Fruit fly (Drosophila melanogaster) whole organism: Measurements from ENCODE around the gene pigeon.

Source experiments
- CG8478 ChIP-seq: fragments of >200 bp; optimal IDR thresholded peaks from 2 replicates; lab custom pipeline; 2018; ENCODE audit warnings: inconsistent platforms
- Dll ChIP-seq: fragments of >200 bp; optimal IDR thresholded peaks from 2 replicates; lab custom pipeline; 2017
- EcR ChIP-seq, 2 experiments: fragments of >200 bp; optimal IDR thresholded peaks; 2 replicates each; lab custom pipeline; 2017; ENCODE audit warnings: missing biosample characterization in 2 of 2, missing genetic modification characterization in 2 of 2, missing genetic modification reagents in 2 of 2
- pan ChIP-seq: fragments of >200 bp; optimal IDR thresholded peaks from 2 replicates; lab custom pipeline; 2017
- psq ChIP-seq: fragments of >200 bp; optimal IDR thresholded peaks from 2 replicates; lab custom pipeline; 2017
- usp ChIP-seq: fragments of >200 bp; optimal IDR thresholded peaks from 2 replicates; lab custom pipeline; 2017; ENCODE audit warnings: missing biosample characterization, missing genetic modification characterization, mixed read lengths

dm6 chr2L:19230518-19230917 is 44.7 kb downstream of the pigeon start:
- peak; percentile 21 for TF ChIP-seq pan (lab: Kevin White, UChicago)
- TF ChIP-seq usp (GFP tag; lab: Kevin White, UChicago) = no peak
- no peak for TF ChIP-seq psq (lab: Kevin White, UChicago)
- no peak for TF ChIP-seq CG8478 (lab: Kevin White, UChicago)
- TF ChIP-seq Dll (lab: Kevin White, UChicago) = no peak
- TF ChIP-seq EcR (GFP tag; optimal IDR thresholded peaks at IDR 0.05; lab: Kevin White, UChicago) = no peak
